Fruit fly (Drosophila melanogaster) whole organism, wandering third instar larva: ENCODE results near the gene CG11698.
A peak's percentile ranks its signal among the peaks of the same experiment; 100 is the strongest.

Experiments
- Abd-B ChIP-seq: fragments of >200 bp; optimal IDR thresholded peaks from 2 replicates; lab custom pipeline; 2017; ENCODE audit warnings: missing biosample characterization, missing genetic modification characterization
- CG9705 ChIP-seq: fragments of 200-800 bp; sonication (Bioruptor generic); optimal IDR thresholded peaks from 2 replicates; lab custom pipeline; 2018; ENCODE audit warnings: missing biosample characterization, mild to moderate bottlenecking, missing genetic modification characterization
- CrebA ChIP-seq: fragments of 200-800 bp; sonication (Bioruptor generic); optimal IDR thresholded peaks from 2 replicates; lab custom pipeline; 2016; ENCODE audit warnings: missing biosample characterization, mild to moderate bottlenecking, missing genetic modification characterization, borderline replicate concordance
- Dfd ChIP-seq: fragments of >200 bp; optimal IDR thresholded peaks from 2 replicates; lab custom pipeline; 2017; ENCODE audit warnings: missing biosample characterization, missing genetic modification characterization
- GATAd ChIP-seq: sonication (Bioruptor generic); optimal IDR thresholded peaks from 2 replicates; lab custom pipeline; 2016; ENCODE audit warnings: missing biosample characterization, missing genetic modification characterization
- HLH106 ChIP-seq: fragments of 200-800 bp; optimal IDR thresholded peaks from 3 replicates; lab custom pipeline; 2019; ENCODE audit warnings: missing biosample characterization, mild to moderate bottlenecking, missing genetic modification characterization, moderate library complexity
- Hnf4 ChIP-seq: fragments of 200-800 bp; sonication (Bioruptor generic); optimal IDR thresholded peaks from 2 replicates; lab custom pipeline; 2016; ENCODE audit warnings: missing biosample characterization, mild to moderate bottlenecking, missing genetic modification characterization
- Hr78 ChIP-seq: fragments of >200 bp; optimal IDR thresholded peaks from 2 replicates; lab custom pipeline; 2017; ENCODE audit warnings: missing biosample characterization, missing genetic modification characterization
- Hr83 ChIP-seq: fragments of 200-300 bp; sonication (Bioruptor generic); optimal IDR thresholded peaks from 2 replicates; lab custom pipeline; 2016; ENCODE audit warnings: missing biosample characterization, mild to moderate bottlenecking, missing genetic modification characterization, moderate library complexity; ENCODE audit not compliant: poor library complexity, severe bottlenecking
- Mio ChIP-seq: sonication (Bioruptor generic); optimal IDR thresholded peaks from 2 replicates; lab custom pipeline; 2016; ENCODE audit warnings: missing biosample characterization, missing genetic modification characterization
- N ChIP-seq: fragments of >200 bp; optimal IDR thresholded peaks from 2 replicates; lab custom pipeline; 2018; ENCODE audit warnings: missing biosample characterization, missing external identifiers, missing genetic modification characterization
- OdsH ChIP-seq: fragments of 200-800 bp; sonication (Bioruptor generic); optimal IDR thresholded peaks from 2 replicates; lab custom pipeline; 2016; ENCODE audit warnings: missing biosample characterization, mild to moderate bottlenecking, missing genetic modification characterization
- Rel ChIP-seq, 2 experiments: fragments of 200-800 bp; sonication (Bioruptor generic) in 1 of 2; optimal IDR thresholded peaks; 2 replicates in 1 of 2; 3 replicates in 1 of 2; lab custom pipeline; 2016 to 2019; ENCODE audit warnings: mild to moderate bottlenecking in 2 of 2, missing biosample characterization in 2 of 2, missing genetic modification characterization in 2 of 2, moderate library complexity in 1 of 2
- Sp1 ChIP-seq: fragments of 200-800 bp; sonication (Bioruptor generic); optimal IDR thresholded peaks from 3 replicates; lab custom pipeline; 2019; ENCODE audit warnings: missing biosample characterization, mild to moderate bottlenecking, missing genetic modification characterization, moderate library complexity
- Vsx2 ChIP-seq: fragments of 200-300, 225-300 bp; sonication (Bioruptor generic); optimal IDR thresholded peaks from 2 replicates; lab custom pipeline; 2018; ENCODE audit warnings: missing biosample characterization, missing genetic modification characterization; ENCODE audit not compliant: partially characterized antibody
- br ChIP-seq: fragments of 200-800 bp; sonication (Bioruptor generic); optimal IDR thresholded peaks from 2 replicates; lab custom pipeline; 2016; ENCODE audit warnings: missing biosample characterization, missing genetic modification characterization
- brk ChIP-seq: fragments of 200-800 bp; sonication (Bioruptor generic); optimal IDR thresholded peaks from 2 replicates; lab custom pipeline; 2016; ENCODE audit warnings: missing biosample characterization, mild to moderate bottlenecking, missing genetic modification characterization
- dl ChIP-seq, 2 experiments: fragments of 175-275, 200-275 bp in 1 of 2; fragments of 200-275 bp in 1 of 2; sonication (Bioruptor generic); optimal IDR thresholded peaks; lab custom pipeline; 2018; ENCODE audit warnings: mild to moderate bottlenecking in 2 of 2, missing biosample characterization in 2 of 2, missing genetic modification characterization in 2 of 2, moderate library complexity in 2 of 2; ENCODE audit not compliant: partially characterized antibody in 2 of 2, insufficient read depth in 1 of 2
- dsf ChIP-seq: sonication (Bioruptor generic); optimal IDR thresholded peaks from 2 replicates; lab custom pipeline; 2016; ENCODE audit warnings: missing biosample characterization, missing genetic modification characterization, borderline replicate concordance
- ey ChIP-seq: fragments of 200-800 bp; sonication (Bioruptor generic); optimal IDR thresholded peaks from 2 replicates; lab custom pipeline; 2016; ENCODE audit warnings: missing biosample characterization, missing genetic modification characterization
- foxo ChIP-seq, 2 experiments: fragments of 200-800 bp; sonication (Bioruptor generic); optimal IDR thresholded peaks; 2 replicates in 1 of 2; 3 replicates in 1 of 2; lab custom pipeline; 2016 to 2017; ENCODE audit warnings: missing biosample characterization in 2 of 2, missing genetic modification characterization in 2 of 2
- fru ChIP-seq: fragments of 200-800 bp; sonication (Bioruptor generic); optimal IDR thresholded peaks from 3 replicates; lab custom pipeline; 2016; ENCODE audit warnings: missing biosample characterization, mild to moderate bottlenecking, missing genetic modification characterization
- h ChIP-seq: fragments of 200-800 bp; sonication (Bioruptor generic); optimal IDR thresholded peaks from 3 replicates; lab custom pipeline; 2016; ENCODE audit warnings: missing biosample characterization, mild to moderate bottlenecking, missing genetic modification characterization
- jim ChIP-seq: fragments of 175-275, 200-325 bp; sonication (Bioruptor generic); optimal IDR thresholded peaks from 2 replicates; lab custom pipeline; 2016; ENCODE audit warnings: missing biosample characterization, mild to moderate bottlenecking, missing genetic modification characterization
- lola ChIP-seq: fragments of >200 bp; optimal IDR thresholded peaks from 2 replicates; lab custom pipeline; 2017; ENCODE audit warnings: missing biosample characterization, missing genetic modification characterization
- psq ChIP-seq: fragments of 200-800 bp; sonication (Bioruptor generic); optimal IDR thresholded peaks from 3 replicates; lab custom pipeline; 2017; ENCODE audit warnings: missing biosample characterization, mild to moderate bottlenecking, missing genetic modification characterization, moderate library complexity
- rgr ChIP-seq: fragments of 200-800 bp; sonication (Bioruptor generic); optimal IDR thresholded peaks from 3 replicates; lab custom pipeline; 2016; ENCODE audit warnings: missing biosample characterization, mild to moderate bottlenecking, missing genetic modification characterization
- sage ChIP-seq: fragments of 200-800 bp; sonication (Bioruptor generic); optimal IDR thresholded peaks from 2 replicates; lab custom pipeline; 2016; ENCODE audit warnings: missing biosample characterization, mild to moderate bottlenecking, missing genetic modification characterization
- woc ChIP-seq: sonication (Bioruptor generic); optimal IDR thresholded peaks from 2 replicates; lab custom pipeline; 2016; ENCODE audit warnings: missing biosample characterization, mild to moderate bottlenecking, missing genetic modification characterization

CG11698 gene

DNA sequence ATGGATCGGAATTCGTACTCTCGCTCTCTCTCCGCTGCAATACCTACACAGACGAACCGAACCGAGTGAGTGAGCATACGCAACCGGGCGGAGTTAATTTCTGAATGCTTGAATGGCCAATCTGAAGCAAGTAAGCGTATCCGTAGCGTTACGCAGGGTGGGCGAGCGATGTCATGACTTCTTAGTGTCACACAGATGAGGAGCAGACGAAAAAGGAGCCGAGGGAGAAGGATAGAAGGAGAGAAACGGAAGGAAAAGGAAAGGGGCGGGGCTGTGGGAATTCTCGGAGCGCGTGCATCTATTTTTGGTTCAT lies 22.4 kb downstream of the CG11698 start:
- peak; percentile 8 for TF ChIP-seq psq (GFP tag; lab: Kevin White, UChicago)
- TF ChIP-seq Hr83 (GFP tag; lab: Kevin White, UChicago): no peak

DNA sequence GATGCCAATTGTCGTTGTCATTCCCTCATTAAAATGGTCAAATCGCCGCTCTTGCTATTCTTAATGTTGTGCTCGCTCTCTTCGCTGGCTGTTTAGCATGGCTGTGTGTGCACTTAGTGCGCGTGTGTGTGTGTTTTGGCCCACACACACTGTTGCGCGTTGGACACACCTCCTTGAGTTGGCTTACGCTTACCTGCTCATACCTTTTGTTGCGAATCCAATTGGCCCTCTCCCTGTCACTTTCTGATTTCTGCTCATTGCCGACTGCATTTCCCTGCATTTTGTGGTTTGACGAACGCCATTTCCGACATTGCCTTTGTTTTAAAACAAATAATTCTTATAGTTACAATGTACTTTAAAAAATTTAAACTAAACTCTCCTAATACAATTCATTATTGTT lies 23.0 kb downstream of the CG11698 start:
- TF ChIP-seq sage (GFP tag; lab: Kevin White, UChicago) (no peak), Dfd (GFP tag; lab: Kevin White, UChicago) (no peak)

DNA sequence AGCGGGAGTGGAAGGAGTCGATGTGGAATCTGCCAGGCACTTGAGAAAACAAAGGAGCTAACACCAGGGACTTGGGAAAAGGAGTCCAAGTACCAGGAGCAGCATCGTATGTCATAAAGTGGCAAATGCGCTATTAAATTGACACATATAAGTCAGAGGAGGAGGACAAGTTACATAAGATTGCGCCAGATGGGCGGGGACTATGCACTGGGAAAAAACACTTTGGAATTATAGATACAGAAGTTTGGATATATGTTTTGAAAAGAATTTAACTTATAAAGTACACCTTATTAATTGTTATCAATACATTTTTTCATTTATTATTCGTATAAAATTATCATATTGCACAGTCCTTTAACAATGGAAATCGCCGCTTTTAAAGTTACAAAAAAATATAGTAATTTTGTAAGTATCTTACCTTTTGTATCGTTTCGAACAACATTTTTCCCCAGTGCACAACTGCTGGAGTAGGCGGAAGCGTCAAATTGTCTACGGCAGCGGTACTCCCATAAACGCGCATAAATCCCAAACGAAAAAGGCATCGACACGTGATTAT lies 24.1 kb downstream of the CG11698 start:
- TF ChIP-seq lola (GFP tag; lab: Kevin White, UChicago): no peak
- TF ChIP-seq h (GFP tag; lab: Kevin White, UChicago): no peak
- TF ChIP-seq dsf: no peak
- TF ChIP-seq Dfd (GFP tag; lab: Kevin White, UChicago): no peak
- no peak for TF ChIP-seq N
- TF ChIP-seq OdsH (GFP tag; lab: Kevin White, UChicago): no peak
- TF ChIP-seq Hr83 (GFP tag; lab: Kevin White, UChicago): no peak
- TF ChIP-seq GATAd (GFP tag; lab: Kevin White, UChicago): no peak
- no peak for TF ChIP-seq HLH106
- no peak for TF ChIP-seq woc
- TF ChIP-seq Abd-B (GFP tag; lab: Kevin White, UChicago): no peak
- TF ChIP-seq ey (GFP tag; lab: Kevin White, UChicago): no peak
- TF ChIP-seq brk (GFP tag; lab: Kevin White, UChicago): no peak

DNA sequence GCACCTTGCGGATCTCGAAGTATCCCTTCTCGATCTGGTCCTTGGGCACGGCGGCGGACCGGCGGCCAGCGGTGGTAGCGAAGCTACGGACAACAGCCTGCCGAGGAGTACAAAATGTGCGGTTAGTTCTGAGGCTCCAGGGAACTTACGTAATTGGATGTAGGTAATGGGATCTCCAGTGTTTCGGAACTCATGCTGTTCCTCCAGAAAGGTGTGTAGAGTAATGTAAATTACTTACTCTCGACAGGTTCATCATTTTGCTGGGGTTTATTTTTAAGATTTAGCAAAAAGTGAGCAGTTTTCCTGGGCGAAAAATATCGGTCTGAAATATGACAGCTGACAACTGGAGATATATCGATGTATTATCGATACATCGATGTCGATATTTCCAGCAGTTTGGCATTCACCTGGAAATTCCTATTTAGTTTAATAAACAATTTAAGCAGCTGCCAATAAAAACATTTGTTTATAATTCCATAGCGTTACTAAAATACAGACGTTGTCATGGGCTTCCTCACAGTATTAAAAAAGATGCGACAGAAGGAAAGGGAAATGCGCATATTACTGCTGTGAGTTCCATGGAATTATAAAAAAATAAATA lies 28.8 kb downstream of the CG11698 start, which contains the start of the genes COX7A and Arl2:
Gene COX7A (minus strand): TSS at position 369 of the 601 bp plus-strand sequence.
Gene Arl2 (plus strand): TSS at position 426 of the 601 bp plus-strand sequence.
- TF ChIP-seq Hnf4 (GFP tag; lab: Kevin White, UChicago) (no peak), CG9705 (peak; percentile 26), rgr (peak; percentile 26), Rel (GFP tag; optimal IDR thresholded peaks at IDR 0.05; lab: Kevin White, UChicago) (no peak), Rel (tag; optimal IDR thresholded peaks at IDR 0.05; lab: Kevin White, UChicago) (peak; percentile 7), Hr83 (GFP tag; lab: Kevin White, UChicago) (peak; percentile 29)

DNA sequence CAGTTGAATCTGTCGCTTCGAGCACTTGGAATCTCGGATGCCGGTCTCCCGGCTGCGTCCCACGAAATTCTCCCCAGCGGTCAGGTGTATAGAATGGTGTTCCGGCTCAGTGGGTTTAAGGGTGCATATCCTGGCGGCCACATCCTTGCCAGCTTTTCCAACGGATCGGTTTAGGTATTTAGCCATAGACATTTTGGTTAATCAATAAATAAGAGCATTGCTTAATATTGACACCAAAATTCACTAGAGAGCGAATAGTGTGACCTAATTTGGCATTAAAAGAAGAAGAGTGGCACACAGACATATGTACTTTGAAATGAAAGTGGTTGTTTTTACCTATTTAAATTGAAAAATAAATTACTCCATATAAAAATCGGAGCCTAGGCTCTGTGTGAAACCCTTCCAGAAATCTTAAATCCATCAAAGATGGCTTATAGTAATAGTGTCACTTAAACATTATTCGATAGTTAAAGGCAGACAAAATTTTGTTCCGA lies 31.3 kb downstream of the CG11698 start, which contains the start of the genes PNKP and COX7AL:
Gene PNKP (minus strand): TSS at position 266 of the 494 bp plus-strand sequence.
Gene COX7AL (plus strand): TSS at position 419 of the 494 bp plus-strand sequence.
- TF ChIP-seq rgr (peak; percentile 59), Abd-B (GFP tag; lab: Kevin White, UChicago) (no peak)

DNA sequence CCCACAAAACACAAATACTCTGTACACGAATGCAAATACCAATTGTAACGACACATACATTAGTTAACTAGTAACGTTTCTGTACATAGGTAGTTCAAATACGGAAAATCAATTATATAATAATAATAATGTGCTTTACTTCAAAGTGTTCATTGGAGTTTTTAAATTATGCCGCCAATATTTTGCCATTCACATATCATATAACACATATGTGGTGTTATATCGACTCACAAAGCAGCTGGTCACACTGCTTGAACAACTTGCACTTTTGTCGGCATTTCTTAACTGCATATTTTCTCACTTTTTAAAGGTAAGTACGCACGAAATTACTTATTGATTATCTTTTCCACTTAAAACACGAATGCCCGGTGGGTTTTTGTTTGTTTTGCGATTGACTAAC lies 32.2 kb downstream of the CG11698 start, which contains the start of gene DppIII:
Gene DppIII (plus strand): TSS at position 227 of the 400 bp plus-strand sequence.
- TF ChIP-seq jim (GFP tag; lab: Kevin White, UChicago): no peak

DNA sequence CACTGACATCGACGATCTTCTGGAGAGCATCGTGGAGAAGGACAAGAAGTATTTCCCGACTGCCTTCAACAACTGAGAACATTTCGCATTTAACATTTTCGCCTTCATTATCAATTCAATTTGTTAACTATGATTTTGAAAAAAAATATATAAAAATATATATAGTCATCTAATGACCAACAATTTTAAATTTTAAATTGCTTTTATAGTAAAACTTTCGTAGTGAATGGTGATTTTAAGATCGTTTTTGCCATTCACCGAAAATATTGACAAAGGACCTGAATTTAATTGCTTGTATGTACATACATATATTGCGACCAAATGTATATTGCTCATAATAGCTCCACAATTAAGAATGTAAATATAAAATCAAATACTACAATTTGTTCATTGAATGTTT lies 35.3 kb downstream of the CG11698 start, which contains the start of gene CG7352:
Gene CG7352 (plus strand): TSS at position 301 of the 400 bp plus-strand sequence.
- TF ChIP-seq GATAd (GFP tag; lab: Kevin White, UChicago) (no peak), psq (GFP tag; lab: Kevin White, UChicago) (no peak), fru (GFP tag; lab: Kevin White, UChicago) (no peak), CrebA (GFP tag; lab: Kevin White, UChicago) (no peak), foxo (GFP tag; optimal IDR thresholded peaks at IDR 0.05; lab: Kevin White, UChicago) (no peak), br (GFP tag; lab: Kevin White, UChicago) (no peak), jim (GFP tag; lab: Kevin White, UChicago) (no peak), HLH106 (no peak), Hr83 (GFP tag; lab: Kevin White, UChicago) (no peak), Sp1 (GFP tag; lab: Kevin White, UChicago) (no peak), rgr (no peak), Mio (GFP tag; lab: Kevin White, UChicago) (no peak), dl (GFP tag; optimal IDR thresholded peaks at IDR 0.05; lab: Kevin White, UChicago; ENCODE audit: insufficient read depth in 1 of 2, partially characterized antibody in 2 of 2) (no peak), CG9705 (no peak), Vsx2 (GFP tag; lab: Kevin White, UChicago) (no peak), Hr78 (GFP tag; lab: Kevin White, UChicago) (no peak), dsf (no peak), brk (GFP tag; lab: Kevin White, UChicago) (no peak)
- TF ChIP-seq, all 38 proteins: peak for 0
